Worm (Caenorhabditis elegans): ENCODE data around the gene C14E2.1.

DNA sequence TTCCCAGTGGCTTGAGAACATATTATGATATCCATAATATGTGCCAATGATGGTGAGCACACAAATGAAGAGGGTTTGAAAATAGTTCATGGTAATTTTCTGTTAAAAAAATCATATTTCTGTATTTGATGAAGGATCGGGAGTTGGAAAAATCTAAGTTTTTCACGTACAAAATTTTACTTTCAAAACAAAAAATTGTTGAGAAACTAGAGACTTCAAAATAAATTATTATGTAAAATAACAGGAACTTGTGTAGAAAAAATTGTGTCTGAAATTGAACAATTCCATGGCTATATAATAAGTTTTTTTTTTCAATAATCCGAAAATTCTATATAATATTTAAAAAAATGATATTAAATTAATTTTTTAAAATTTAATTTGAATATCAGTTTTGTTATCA lies 5.0 kb upstream of the C14E2.1 start, which contains the start of gene C14E2.4:
- no peak for TF ChIP-seq elt-1 (tag; optimal IDR thresholded peaks at IDR 0.05; ENCODE audit: borderline replicate concordance, insufficient read depth)
- no peak for TF ChIP-seq zip-8 (tag; optimal IDR thresholded peaks at IDR 0.05)
- no peak for TF ChIP-seq sptf-1 (tag; optimal IDR thresholded peaks at IDR 0.05)
- TF ChIP-seq lin-13 (tag; optimal IDR thresholded peaks at IDR 0.05), result no peak
- TF ChIP-seq unc-62 (GFP tag; optimal IDR thresholded peaks at IDR 0.05), result no peak
- no peak for TF ChIP-seq elt-3 (tag; optimal IDR thresholded peaks at IDR 0.05)
